Worm (Caenorhabditis elegans): ENCODE measurements around the gene F21D9.11.

ce11 chrV:19233469-19233868 lies 18.5 kb upstream of the F21D9.11 start, which contains the start of gene fbxb-116:
- no peak for TF ChIP-seq dao-5 (tag; optimal IDR thresholded peaks at IDR 0.05)
- TF ChIP-seq W03F9.2 (tag; optimal IDR thresholded peaks at IDR 0.05), result no peak
- TF ChIP-seq him-1 (tag; optimal IDR thresholded peaks at IDR 0.05), result no peak
